Fruit fly (Drosophila melanogaster) S2 (cell line): ENCODE data around the gene dUTPase.

Experiments
- CG8478 ChIP-seq: fragments of >200 bp; optimal IDR thresholded peaks from 2 replicates; lab custom pipeline; 2018
- CTCF ChIP-seq, 2 experiments: fragments of >200 bp; optimal IDR thresholded peaks; 2 replicates each; lab custom pipeline; 2018

dm6 chr2L:11034495-11034894 is 23.4 kb downstream of the dUTPase start, which contains the start of gene CG18666:
- TF ChIP-seq CG8478 (lab: Kevin White, UChicago): no peak
- TF ChIP-seq CTCF (optimal IDR thresholded peaks at IDR 0.05; lab: Kevin White, UChicago): no peak
